Fruit fly (Drosophila melanogaster) Kc167 (cell line): ENCODE results near the gene CG14982.

ENCODE experiments used
- Myc ChIP-seq: fragments of >200 bp; optimal IDR thresholded peaks from 2 replicates; lab custom pipeline; 2017; ENCODE audit warnings: missing external identifiers
- Sin3A ChIP-seq: fragments of >200 bp; optimal IDR thresholded peaks from 2 replicates; lab custom pipeline; 2018; ENCODE audit warnings: missing external identifiers
- h ChIP-seq: fragments of >200 bp; optimal IDR thresholded peaks from 3 replicates; lab custom pipeline; 2018; ENCODE audit warnings: missing external identifiers
- insv ChIP-seq: fragments of >200 bp; optimal IDR thresholded peaks from 3 replicates; lab custom pipeline; 2018; ENCODE audit warnings: missing external identifiers
- psq ChIP-seq: fragments of >200 bp; optimal IDR thresholded peaks from 2 replicates; lab custom pipeline; 2017; ENCODE audit warnings: missing external identifiers
- ttk ChIP-seq: sonication (Bioruptor generic); optimal IDR thresholded peaks from 2 replicates; lab custom pipeline; 2017; ENCODE audit warnings: missing external identifiers

Gene CG14982

DNA sequence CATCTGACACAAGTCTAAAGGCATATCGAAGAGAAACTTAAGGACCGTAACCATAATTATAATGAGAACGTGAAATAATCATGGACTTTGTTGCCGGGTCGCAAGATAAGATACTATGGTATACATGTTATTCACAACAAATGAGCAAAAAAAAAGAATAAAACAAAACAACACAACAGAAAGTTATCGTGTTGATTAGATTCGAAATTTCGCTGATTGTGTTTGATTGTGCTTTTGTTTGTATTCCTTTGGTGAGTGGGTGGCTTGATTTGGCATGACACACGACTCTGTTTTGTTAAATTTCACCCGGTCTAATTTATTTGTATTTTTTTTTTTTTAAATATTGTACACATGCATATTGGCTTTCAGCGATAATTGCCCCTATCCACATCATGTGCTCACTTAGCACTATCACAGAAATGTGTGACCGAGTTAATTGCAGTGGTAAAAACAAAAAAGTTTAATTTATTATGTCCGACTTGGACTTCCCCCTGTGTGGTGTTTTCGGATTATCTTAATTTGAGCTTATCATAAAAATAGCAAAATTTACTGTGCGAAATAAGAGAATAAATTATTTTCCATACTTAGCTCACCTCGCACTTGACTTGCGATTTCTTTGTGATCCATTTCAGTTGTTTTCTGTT, 18.8 kb upstream of the CG14982 start:
- TF ChIP-seq psq (lab: Kevin White, UChicago) (no peak), Myc (lab: Kevin White, UChicago) (no peak), insv (lab: Kevin White, UChicago) (no peak), Sin3A (lab: Kevin White, UChicago) (no peak), ttk (lab: Kevin White, UChicago) (no peak), h (lab: Kevin White, UChicago) (no peak)

DNA sequence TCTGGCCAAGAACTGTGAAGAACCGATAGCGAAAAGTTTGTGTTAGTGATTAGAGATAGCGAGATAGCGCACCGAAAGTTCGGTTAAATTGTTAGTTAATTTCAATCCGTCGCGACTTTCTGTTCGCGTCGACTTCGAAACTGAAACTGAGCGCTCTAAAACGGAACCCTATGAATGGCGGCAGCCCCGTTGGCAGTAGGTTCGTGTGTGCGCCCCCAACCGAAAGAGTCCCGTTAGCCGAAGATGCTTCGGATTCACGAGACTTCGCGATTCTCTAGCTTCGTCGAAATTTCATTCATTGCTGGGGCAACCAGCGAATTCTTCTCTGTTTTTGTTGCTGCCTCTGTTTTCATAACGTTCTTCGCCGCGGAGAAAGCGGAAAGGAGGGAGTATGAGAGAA, 17.0 kb upstream of the CG14982 start:
- no peak for TF ChIP-seq Sin3A (lab: Kevin White, UChicago)
- TF ChIP-seq insv (lab: Kevin White, UChicago), result no peak
- TF ChIP-seq Myc (lab: Kevin White, UChicago), result no peak
- no peak for TF ChIP-seq ttk (lab: Kevin White, UChicago)
- no peak for TF ChIP-seq h (lab: Kevin White, UChicago)
- TF ChIP-seq psq (lab: Kevin White, UChicago), result no peak

dm6 chr3L:3926191-3926765, 16.2 kb upstream of the CG14982 start:
- TF ChIP-seq ttk (lab: Kevin White, UChicago), result no peak
- TF ChIP-seq Myc (lab: Kevin White, UChicago), result no peak
- no peak for TF ChIP-seq h (lab: Kevin White, UChicago)
- no peak for TF ChIP-seq Sin3A (lab: Kevin White, UChicago)
- TF ChIP-seq psq (lab: Kevin White, UChicago), result no peak
- no peak for TF ChIP-seq insv (lab: Kevin White, UChicago)

DNA sequence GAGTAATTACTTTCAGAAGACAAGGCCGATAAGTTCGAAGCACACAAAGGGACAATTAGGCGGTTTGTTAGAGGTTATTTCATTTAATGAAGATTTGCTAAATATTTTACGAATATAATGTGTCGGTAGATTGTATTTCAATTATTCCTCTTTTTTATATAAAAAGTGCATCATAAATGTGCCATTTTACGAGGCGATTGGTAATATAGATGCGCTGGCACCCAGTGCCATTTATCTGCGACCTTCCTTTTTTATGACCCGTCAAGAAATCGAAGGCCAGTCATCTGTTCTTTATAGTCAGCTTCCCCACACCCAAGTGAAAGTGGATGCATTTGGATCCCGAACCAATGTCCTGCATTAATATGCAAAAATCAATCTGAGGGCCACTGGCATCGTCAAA, 15.0 kb upstream of the CG14982 start:
- TF ChIP-seq h (lab: Kevin White, UChicago) (no peak), Sin3A (lab: Kevin White, UChicago) (no peak), Myc (lab: Kevin White, UChicago) (no peak), psq (lab: Kevin White, UChicago) (no peak), insv (lab: Kevin White, UChicago) (no peak)

- no peak for TF ChIP-seq Myc (lab: Kevin White, UChicago)
- no peak for TF ChIP-seq Sin3A (lab: Kevin White, UChicago)
- TF ChIP-seq ttk (lab: Kevin White, UChicago), result no peak
- no peak for TF ChIP-seq psq (lab: Kevin White, UChicago)
- no peak for TF ChIP-seq insv (lab: Kevin White, UChicago)
- no peak for TF ChIP-seq h (lab: Kevin White, UChicago)
Measured at dm6 chr3L:3928205-3928942, 14.1 kb upstream of the CG14982 start.

DNA sequence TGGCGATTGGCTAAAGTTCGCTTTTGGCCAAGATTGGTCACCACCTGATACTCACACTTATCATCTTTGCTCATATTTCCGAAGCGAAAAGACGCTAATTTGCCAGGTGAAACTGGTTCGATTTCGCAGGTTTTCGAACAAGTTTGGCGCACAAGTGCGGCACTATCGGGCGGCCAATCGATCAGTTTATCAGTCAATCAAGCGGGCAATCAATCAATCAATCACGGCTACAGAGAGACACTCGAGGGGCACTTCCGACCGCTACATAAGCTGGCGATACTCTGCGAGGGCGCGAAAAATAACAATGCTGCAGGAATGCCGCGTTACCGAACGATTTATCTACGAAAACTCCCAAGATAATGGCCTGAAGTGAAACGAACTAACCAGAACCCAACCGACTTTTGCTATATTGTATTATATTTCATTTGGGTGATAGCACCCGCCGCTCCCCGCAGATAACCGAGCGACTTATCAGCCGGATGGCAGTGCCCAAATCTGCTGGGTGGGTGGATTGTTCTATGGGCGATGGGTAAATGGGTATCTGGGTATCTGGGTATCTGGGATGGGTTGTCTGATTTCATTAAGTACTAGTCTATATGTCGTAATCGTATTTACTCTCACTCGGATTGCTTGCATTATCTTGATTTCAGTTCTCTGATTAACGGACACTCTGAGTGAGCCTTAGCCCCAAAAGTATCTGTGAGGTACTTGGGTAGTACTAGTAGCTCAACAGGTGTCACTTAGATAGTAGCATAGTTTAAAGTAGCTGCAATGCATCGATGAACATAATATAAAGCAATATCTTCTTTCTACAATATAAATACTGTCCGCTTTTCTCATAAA, 13.3 kb upstream of the CG14982 start:
- TF ChIP-seq ttk (lab: Kevin White, UChicago), result no peak
- TF ChIP-seq psq (lab: Kevin White, UChicago), result no peak
- TF ChIP-seq Myc (lab: Kevin White, UChicago), result no peak
- no peak for TF ChIP-seq Sin3A (lab: Kevin White, UChicago)
- TF ChIP-seq insv (lab: Kevin White, UChicago), result no peak
- no peak for TF ChIP-seq h (lab: Kevin White, UChicago)

dm6 chr3L:3929968-3930767, 12.3 kb upstream of the CG14982 start:
- no peak for TF ChIP-seq insv (lab: Kevin White, UChicago)
- no peak for TF ChIP-seq ttk (lab: Kevin White, UChicago)
- TF ChIP-seq Sin3A (lab: Kevin White, UChicago), result no peak
- TF ChIP-seq psq (lab: Kevin White, UChicago), result no peak
- no peak for TF ChIP-seq Myc (lab: Kevin White, UChicago)
- TF ChIP-seq h (lab: Kevin White, UChicago), result no peak

DNA sequence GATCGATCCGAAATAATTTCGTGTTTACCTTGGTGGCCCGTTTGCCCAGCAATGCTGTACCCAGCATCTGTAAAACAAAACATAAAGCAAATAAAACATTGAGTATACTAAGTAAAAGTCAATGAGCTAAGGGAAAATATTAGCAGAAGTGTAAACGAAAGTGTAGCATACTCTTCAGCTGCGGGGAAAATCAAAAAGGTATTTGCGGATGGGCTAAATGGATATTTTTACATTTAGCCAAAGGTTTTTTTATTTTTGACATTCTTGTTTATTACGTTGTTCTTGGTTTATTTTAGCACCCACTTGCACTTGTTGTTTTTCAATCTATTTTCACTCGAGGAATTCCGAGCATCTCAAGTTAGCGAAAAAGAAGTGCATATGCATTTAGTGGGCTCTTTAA, 11.6 kb upstream of the CG14982 start:
- TF ChIP-seq Myc (lab: Kevin White, UChicago) (no peak), h (lab: Kevin White, UChicago) (no peak), ttk (lab: Kevin White, UChicago) (no peak), Sin3A (lab: Kevin White, UChicago) (no peak), insv (lab: Kevin White, UChicago) (no peak), psq (lab: Kevin White, UChicago) (no peak)

DNA sequence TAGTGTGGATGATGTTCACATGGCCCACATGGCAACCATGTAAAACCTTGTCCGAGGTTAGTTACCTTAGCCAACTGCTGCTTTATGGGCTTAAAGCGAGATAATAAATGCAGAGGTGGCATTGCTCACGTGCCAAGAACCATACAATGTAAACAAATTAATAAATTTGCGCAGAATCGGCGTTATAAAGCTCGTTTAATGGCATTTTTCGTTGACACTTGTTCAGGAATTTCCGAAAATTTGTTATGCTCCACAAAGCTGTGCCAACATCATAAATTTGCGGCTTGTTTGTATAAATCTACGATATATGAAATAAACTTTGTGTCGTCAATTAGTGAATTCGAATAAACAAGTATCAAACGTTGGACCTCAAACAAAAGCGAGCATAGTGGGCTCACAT, 10.7 kb upstream of the CG14982 start:
- TF ChIP-seq ttk (lab: Kevin White, UChicago), result no peak
- TF ChIP-seq h (lab: Kevin White, UChicago), result no peak
- TF ChIP-seq psq (lab: Kevin White, UChicago), result no peak
- no peak for TF ChIP-seq Myc (lab: Kevin White, UChicago)
- no peak for TF ChIP-seq Sin3A (lab: Kevin White, UChicago)
- no peak for TF ChIP-seq insv (lab: Kevin White, UChicago)
